1 fruit fly cellular context compared by ENCODE assay signal in genomic region chr2L:9921401-9921800, dm6.
TF ChIP-seq lines count a peak whose summit lies in the region.

TSS of gene CG4592 (plus strand) at chr2L:9921633.

TF ChIP-seq in whole organism, embryonic, 481 proteins besides CTCF, POLR2A, EP300 and RAD21 (continued from another document and continues in another):
- TF ChIP-seq sisA (GFP tag; IDR thresholded peaks at IDR 0.05; lab: Robert Waterston, UW) (no peak), nom (GFP tag; optimal IDR thresholded peaks at IDR 0.05; lab: Kevin White, UChicago) (no peak), rib (GFP tag; IDR thresholded peaks at IDR 0.05; lab: Robert Waterston, UW) (no peak), Sry-β (GFP tag; optimal IDR thresholded peaks at IDR 0.05; lab: Kevin White, UChicago) (no peak), Dp (GFP tag; optimal IDR thresholded peaks at IDR 0.05; lab: Kevin White, UChicago) (peak; percentile 18), HHEX (GFP tag; optimal IDR thresholded peaks at IDR 0.05; lab: Kevin White, UChicago) (peak; percentile 34), CG13624 (GFP tag; optimal IDR thresholded peaks at IDR 0.05; lab: Kevin White, UChicago) (no peak), Eip74EF (GFP tag; optimal IDR thresholded peaks at IDR 0.05; lab: Kevin White, UChicago) (no peak), Elba2 (GFP tag; optimal IDR thresholded peaks at IDR 0.05; lab: Kevin White, UChicago) (no peak), kay (GFP tag; optimal IDR thresholded peaks at IDR 0.05; lab: Kevin White, UChicago) (no peak), CG14014 (GFP tag; IDR thresholded peaks at IDR 0.05; lab: Robert Waterston, UW) (peak; percentile 67; the same call in 1 of the 2 replicates), CG16863 (GFP tag; optimal IDR thresholded peaks at IDR 0.05; lab: Kevin White, UChicago) (peak; percentile 39), Opbp (GFP tag; IDR thresholded peaks at IDR 0.05; lab: Robert Waterston, UW; ENCODE audit: partially characterized antibody) (no peak), CG4707 (GFP tag; optimal IDR thresholded peaks at IDR 0.05; lab: Kevin White, UChicago) (no peak), NfI (GFP tag; optimal IDR thresholded peaks at IDR 0.05; lab: Kevin White, UChicago) (peak; percentile 65), row (GFP tag; IDR thresholded peaks at IDR 0.05; lab: Robert Waterston, UW) (peak; percentile 81), Gsc (GFP tag; IDR thresholded peaks at IDR 0.05; lab: Robert Waterston, UW) (no peak), NC2β (GFP tag; optimal IDR thresholded peaks at IDR 0.05; lab: Kevin White, UChicago) (peak; percentile 25), hbn (GFP tag; IDR thresholded peaks at IDR 0.05; lab: Robert Waterston, UW; ENCODE audit: partially characterized antibody) (no peak), Jarid2 (GFP tag; optimal IDR thresholded peaks at IDR 0.05; lab: Kevin White, UChicago) (no peak), CG1792 (GFP tag; optimal IDR thresholded peaks at IDR 0.05; lab: Kevin White, UChicago) (no peak), CG16815 (GFP tag; optimal IDR thresholded peaks at IDR 0.05; lab: Kevin White, UChicago) (no peak), CG9797 (GFP tag; optimal IDR thresholded peaks at IDR 0.05; lab: Kevin White, UChicago) (no peak), ato (GFP tag; IDR thresholded peaks at IDR 0.05; lab: Robert Waterston, UW; ENCODE audit: partially characterized antibody) (no peak), Sin3A (optimal IDR thresholded peaks at IDR 0.05; lab: Kevin White, UChicago) (no peak), Bdp1 (GFP tag; optimal IDR thresholded peaks at IDR 0.05; lab: Kevin White, UChicago) (peak; percentile 18), sima (GFP tag; optimal IDR thresholded peaks at IDR 0.05; lab: Kevin White, UChicago) (no peak), Oaz (GFP tag; IDR thresholded peaks at IDR 0.05; lab: Robert Waterston, UW) (no peak; the same call in 1 of the 2 replicates), croc (GFP tag; conservative IDR thresholded peaks at IDR 0.05; lab: Robert Waterston, UW) (no peak), tx (GFP tag; optimal IDR thresholded peaks at IDR 0.05; lab: Kevin White, UChicago) (no peak), jing (GFP tag; optimal IDR thresholded peaks at IDR 0.05; lab: Kevin White, UChicago) (no peak), unc-4 (GFP tag; IDR thresholded peaks at IDR 0.05; lab: Robert Waterston, UW; ENCODE audit: partially characterized antibody) (0 out of 2 replicates have a peak, but pooled peaks have one; percentile 15), bcd (GFP tag; optimal IDR thresholded peaks at IDR 0.05; lab: Kevin White, UChicago) (peak; percentile 59), disco-r (GFP tag; optimal IDR thresholded peaks at IDR 0.05; lab: Kevin White, UChicago) (no peak), CG18764 (GFP tag; optimal IDR thresholded peaks at IDR 0.05; lab: Kevin White, UChicago) (no peak), GATAe (GFP tag; conservative IDR thresholded peaks at IDR 0.05; lab: Robert Waterston, UW) (no peak), fd102C (GFP tag; optimal IDR thresholded peaks at IDR 0.05; lab: Kevin White, UChicago) (no peak), CG17359 (tag; optimal IDR thresholded peaks at IDR 0.05; lab: Kevin White, UChicago) (no peak), ind (GFP tag; optimal IDR thresholded peaks at IDR 0.05; lab: Kevin White, UChicago) (peak; percentile 27), CG17912 (GFP tag; optimal IDR thresholded peaks at IDR 0.05; lab: Kevin White, UChicago) (no peak), CG8290 (GFP tag; optimal IDR thresholded peaks at IDR 0.05; lab: Kevin White, UChicago) (no peak), CG8290 (tag; optimal IDR thresholded peaks at IDR 0.05; lab: Kevin White, UChicago) (no peak), Hr39 (optimal IDR thresholded peaks at IDR 0.05; lab: Kevin White, UChicago) (no peak), fd64A (GFP tag; optimal IDR thresholded peaks at IDR 0.05; lab: Kevin White, UChicago) (no peak), Pdp1 (GFP tag; optimal IDR thresholded peaks at IDR 0.05; lab: Kevin White, UChicago) (peak; percentile 60 to 71), Med (GFP tag; lab: Kevin White, UChicago) (peak; percentile 93), CG32532 (GFP tag; IDR thresholded peaks at IDR 0.05; lab: Robert Waterston, UW) (peak; percentile 66), pros (GFP tag; optimal IDR thresholded peaks at IDR 0.05; lab: Kevin White, UChicago) (no peak), inv (GFP tag; IDR thresholded peaks at IDR 0.05; lab: Robert Waterston, UW; ENCODE audit: partially characterized antibody) (no peak), emc (GFP tag; optimal IDR thresholded peaks at IDR 0.05; lab: Kevin White, UChicago) (no peak), vfl (GFP tag; optimal IDR thresholded peaks at IDR 0.05; lab: Kevin White, UChicago) (peak; percentile 60), caup (GFP tag; optimal IDR thresholded peaks at IDR 0.05; lab: Kevin White, UChicago; ENCODE audit: severe bottlenecking) (peak; percentile 66), hkb (optimal IDR thresholded peaks at IDR 0.05; lab: Kevin White, UChicago) (no peak), hkb (GFP tag; IDR thresholded peaks at IDR 0.05; lab: Robert Waterston, UW) (peak; percentile 84), CG3163 (GFP tag; optimal IDR thresholded peaks at IDR 0.05; lab: Kevin White, UChicago) (no peak), Fer3 (tag; optimal IDR thresholded peaks at IDR 0.05; lab: Kevin White, UChicago) (peak; percentile 67), Doc3 (GFP tag; IDR thresholded peaks at IDR 0.05; lab: Robert Waterston, UW; ENCODE audit: partially characterized antibody) (no peak), CG1602 (GFP tag; optimal IDR thresholded peaks at IDR 0.05; lab: Kevin White, UChicago) (peak; percentile 8), ATbp (GFP tag; optimal IDR thresholded peaks at IDR 0.05; lab: Kevin White, UChicago) (peak; percentile 42), CG11456 (GFP tag; IDR thresholded peaks at IDR 0.05; lab: Robert Waterston, UW) (peak; percentile 73; the same call in 2 of the 3 replicates), B-H1 (GFP tag; IDR thresholded peaks at IDR 0.05; lab: Robert Waterston, UW) (peak; percentile 21; the same call in 1 of the 3 replicates), da (GFP tag; optimal IDR thresholded peaks at IDR 0.05; lab: Kevin White, UChicago) (no peak), bowl (GFP tag; IDR thresholded peaks at IDR 0.05; lab: Robert Waterston, UW) (no peak), Nf-YB (GFP tag; optimal IDR thresholded peaks at IDR 0.05; lab: Kevin White, UChicago) (peak; percentile 23), Blimp-1 (GFP tag; optimal IDR thresholded peaks at IDR 0.05; lab: Kevin White, UChicago) (peak; percentile 51), lbe (GFP tag; optimal IDR thresholded peaks at IDR 0.05; lab: Kevin White, UChicago) (peak; percentile 77), Fer2 (tag; optimal IDR thresholded peaks at IDR 0.05; lab: Kevin White, UChicago) (no peak), CG13287 (GFP tag; IDR thresholded peaks at IDR 0.05; lab: Robert Waterston, UW; ENCODE audit: partially characterized antibody) (peak; percentile 40; the same call in 1 of the 2 replicates), CG2202 (tag; optimal IDR thresholded peaks at IDR 0.05; lab: Kevin White, UChicago) (no peak), Atf3 (GFP tag; optimal IDR thresholded peaks at IDR 0.05; lab: Kevin White, UChicago) (no peak), mld (GFP tag; IDR thresholded peaks at IDR 0.05; lab: Robert Waterston, UW; ENCODE audit: partially characterized antibody) (no peak), oc (tag; optimal IDR thresholded peaks at IDR 0.05; lab: Kevin White, UChicago) (no peak), CG4730 (GFP tag; IDR thresholded peaks at IDR 0.05; lab: Robert Waterston, UW) (no peak), dmrt99B (tag; optimal IDR thresholded peaks at IDR 0.05; lab: Kevin White, UChicago) (no peak), Dad (GFP tag; optimal IDR thresholded peaks at IDR 0.05; lab: Kevin White, UChicago) (peak; percentile 14), CG10321 (GFP tag; IDR thresholded peaks at IDR 0.05; lab: Robert Waterston, UW) (peak; percentile 32; the same call in 1 of the 2 replicates), CG18476 (GFP tag; optimal IDR thresholded peaks at IDR 0.05; lab: Kevin White, UChicago) (peak; percentile 39), chif (GFP tag; optimal IDR thresholded peaks at IDR 0.05; lab: Kevin White, UChicago) (peak; percentile 4 to 42), CG13775 (GFP tag; optimal IDR thresholded peaks at IDR 0.05; lab: Kevin White, UChicago) (peak; percentile 53), CG32767 (GFP tag; IDR thresholded peaks at IDR 0.05; lab: Robert Waterston, UW) (peak; percentile 56; the same call in 1 of the 2 replicates), lab (GFP tag; optimal IDR thresholded peaks at IDR 0.05; lab: Kevin White, UChicago) (peak; percentile 78), CG2120 (GFP tag; optimal IDR thresholded peaks at IDR 0.05; lab: Kevin White, UChicago) (peak; percentile 71), insv (GFP tag; optimal IDR thresholded peaks at IDR 0.05; lab: Kevin White, UChicago) (no peak), toy (GFP tag; IDR thresholded peaks at IDR 0.05; lab: Robert Waterston, UW) (no peak), CG10543 (GFP tag; optimal IDR thresholded peaks at IDR 0.05; lab: Kevin White, UChicago) (no peak), CG17802 (tag; optimal IDR thresholded peaks at IDR 0.05; lab: Kevin White, UChicago) (no peak), CG14710 (tag; optimal IDR thresholded peaks at IDR 0.05; lab: Kevin White, UChicago) (peak; percentile 52), ranshi (GFP tag; IDR thresholded peaks at IDR 0.05; lab: Robert Waterston, UW) (peak; percentile 66), CG10654 (GFP tag; optimal IDR thresholded peaks at IDR 0.05; lab: Kevin White, UChicago) (peak; percentile 0), MBD-R2 (GFP tag; IDR thresholded peaks at IDR 0.05; lab: Robert Waterston, UW) (peak; percentile 92), hth (optimal IDR thresholded peaks at IDR 0.05; lab: Kevin White, UChicago) (no peak), YL-1 (GFP tag; optimal IDR thresholded peaks at IDR 0.05; lab: Kevin White, UChicago) (peak; percentile 19), CG2116 (GFP tag; optimal IDR thresholded peaks at IDR 0.05; lab: Kevin White, UChicago) (peak; percentile 38), Mes4 (GFP tag; optimal IDR thresholded peaks at IDR 0.05; lab: Kevin White, UChicago) (no peak), CG10267 (tag; optimal IDR thresholded peaks at IDR 0.05; lab: Kevin White, UChicago) (peak; percentile 50), crol (GFP tag; IDR thresholded peaks at IDR 0.05; lab: Robert Waterston, UW) (no peak), Drgx (GFP tag; IDR thresholded peaks at IDR 0.05; lab: Robert Waterston, UW) (peak; percentile 83), jigr1 (GFP tag; IDR thresholded peaks at IDR 0.05; lab: Robert Waterston, UW) (no peak), Meics (GFP tag; optimal IDR thresholded peaks at IDR 0.05; lab: Kevin White, UChicago) (peak; percentile 70), tna (GFP tag; IDR thresholded peaks at IDR 0.05; lab: Robert Waterston, UW; ENCODE audit: partially characterized antibody) (no peak), CG13123 (GFP tag; optimal IDR thresholded peaks at IDR 0.05; lab: Kevin White, UChicago) (no peak), onecut (GFP tag; IDR thresholded peaks at IDR 0.05; lab: Robert Waterston, UW) (peak; percentile 63), sqz (GFP tag; optimal IDR thresholded peaks at IDR 0.05; lab: Kevin White, UChicago) (no peak), phol (tag; optimal IDR thresholded peaks at IDR 0.05; lab: Kevin White, UChicago) (peak; percentile 71), cato (GFP tag; optimal IDR thresholded peaks at IDR 0.05; lab: Kevin White, UChicago; ENCODE audit: borderline replicate concordance) (peak; percentile 24), Nf-YA (GFP tag; IDR thresholded peaks at IDR 0.05; lab: Robert Waterston, UW) (no peak), pho (GFP tag; optimal IDR thresholded peaks at IDR 0.05; lab: Kevin White, UChicago) (no peak), gfzf (GFP tag; optimal IDR thresholded peaks at IDR 0.05; lab: Kevin White, UChicago) (no peak), vnd (GFP tag; IDR thresholded peaks at IDR 0.05; lab: Robert Waterston, UW; ENCODE audit: partially characterized antibody) (no peak), knrl (GFP tag; IDR thresholded peaks at IDR 0.05; lab: Robert Waterston, UW; ENCODE audit: partially characterized antibody) (no peak), Dfd (GFP tag; optimal IDR thresholded peaks at IDR 0.05; lab: Kevin White, UChicago) (no peak), Rx (GFP tag; IDR thresholded peaks at IDR 0.05; lab: Robert Waterston, UW) (peak; percentile 44), odd (GFP tag; optimal IDR thresholded peaks at IDR 0.05; lab: Kevin White, UChicago) (no peak), Chrac-16 (GFP tag; optimal IDR thresholded peaks at IDR 0.05; lab: Kevin White, UChicago) (peak; percentile 10), fd3F (GFP tag; optimal IDR thresholded peaks at IDR 0.05; lab: Kevin White, UChicago) (peak; percentile 42), CG16813 (GFP tag; IDR thresholded peaks at IDR 0.05; lab: Robert Waterston, UW; ENCODE audit: partially characterized antibody) (no peak), ase (GFP tag; IDR thresholded peaks at IDR 0.05; lab: Robert Waterston, UW) (no peak), CG5245 (GFP tag; optimal IDR thresholded peaks at IDR 0.05; lab: Kevin White, UChicago) (peak; percentile 48), peb (GFP tag; IDR thresholded peaks at IDR 0.05; lab: Robert Waterston, UW) (no peak), CG7357 (GFP tag; IDR thresholded peaks at IDR 0.05; lab: Robert Waterston, UW) (no peak), kni (GFP tag; optimal IDR thresholded peaks at IDR 0.05; lab: Kevin White, UChicago) (no peak), sr (GFP tag; IDR thresholded peaks at IDR 0.05; lab: Robert Waterston, UW) (no peak), Hr78 (GFP tag; optimal IDR thresholded peaks at IDR 0.05; lab: Kevin White, UChicago) (no peak), sens-2 (GFP tag; IDR thresholded peaks at IDR 0.05; lab: Robert Waterston, UW) (no peak), Dbx (GFP tag; IDR thresholded peaks at IDR 0.05; lab: Robert Waterston, UW) (peak; percentile 66; the same call in 2 of the 3 replicates), CG13296 (GFP tag; optimal IDR thresholded peaks at IDR 0.05; lab: Kevin White, UChicago) (peak; percentile 52), Ssrp (tag; optimal IDR thresholded peaks at IDR 0.05; lab: Kevin White, UChicago) (no peak), Bgb (GFP tag; IDR thresholded peaks at IDR 0.05; lab: Robert Waterston, UW; ENCODE audit: partially characterized antibody) (no peak), D19A (tag; optimal IDR thresholded peaks at IDR 0.05; lab: Kevin White, UChicago) (no peak), cas (GFP tag; IDR thresholded peaks at IDR 0.05; lab: Robert Waterston, UW) (0 out of 2 replicates have a peak, but pooled peaks have one; percentile 37), CG17568 (GFP tag; optimal IDR thresholded peaks at IDR 0.05; lab: Kevin White, UChicago) (no peak), CG9876 (GFP tag; optimal IDR thresholded peaks at IDR 0.05; lab: Kevin White, UChicago) (no peak), E2f2 (GFP tag; IDR thresholded peaks at IDR 0.05; lab: Robert Waterston, UW) (peak; percentile 60)
